Fruit fly (Drosophila melanogaster) whole organism: ENCODE measurements around the gene CG14053.

Source experiments
- CG8478 ChIP-seq: fragments of >200 bp; optimal IDR thresholded peaks from 2 replicates; lab custom pipeline; 2018; ENCODE audit warnings: inconsistent platforms
- Dll ChIP-seq: fragments of >200 bp; optimal IDR thresholded peaks from 2 replicates; lab custom pipeline; 2017
- EcR ChIP-seq, 2 experiments: fragments of >200 bp; optimal IDR thresholded peaks; 2 replicates each; lab custom pipeline; 2017; ENCODE audit warnings: missing biosample characterization in 2 of 2, missing genetic modification characterization in 2 of 2, missing genetic modification reagents in 2 of 2
- pan ChIP-seq: fragments of >200 bp; optimal IDR thresholded peaks from 2 replicates; lab custom pipeline; 2017
- psq ChIP-seq: fragments of >200 bp; optimal IDR thresholded peaks from 2 replicates; lab custom pipeline; 2017
- usp ChIP-seq: fragments of >200 bp; optimal IDR thresholded peaks from 2 replicates; lab custom pipeline; 2017; ENCODE audit warnings: missing biosample characterization, missing genetic modification characterization, mixed read lengths

Gene CG14053

dm6 chrX:2145114-2145513 is 48.6 kb downstream of the CG14053 start, which contains the start of gene Pgd:
Gene Pgd, plus strand, starts transcription at chrX:2145136.
- no peak for TF ChIP-seq CG8478 (lab: Kevin White, UChicago)
- TF ChIP-seq Dll (lab: Kevin White, UChicago): no peak
- TF ChIP-seq pan (lab: Kevin White, UChicago): no peak
- no peak for TF ChIP-seq EcR (GFP tag; optimal IDR thresholded peaks at IDR 0.05; lab: Kevin White, UChicago)

dm6 chrX:2142935-2143312 is 50.8 kb downstream of the CG14053 start:
- TF ChIP-seq psq (lab: Kevin White, UChicago) (no peak), pan (lab: Kevin White, UChicago) (no peak), EcR (GFP tag; optimal IDR thresholded peaks at IDR 0.05; lab: Kevin White, UChicago) (no peak), Dll (lab: Kevin White, UChicago) (no peak), CG8478 (lab: Kevin White, UChicago) (no peak), usp (GFP tag; lab: Kevin White, UChicago) (no peak)

- TF ChIP-seq psq (lab: Kevin White, UChicago) (no peak), Dll (lab: Kevin White, UChicago) (no peak), pan (lab: Kevin White, UChicago) (no peak), EcR (GFP tag; optimal IDR thresholded peaks at IDR 0.05; lab: Kevin White, UChicago) (no peak), usp (GFP tag; lab: Kevin White, UChicago) (no peak), CG8478 (lab: Kevin White, UChicago) (no peak)
Observed at dm6 chrX:2142275-2142934, 51.3 kb downstream of the CG14053 start.

dm6 chrX:2141854-2142216 is 51.9 kb downstream of the CG14053 start:
- TF ChIP-seq EcR (GFP tag; optimal IDR thresholded peaks at IDR 0.05; lab: Kevin White, UChicago): no peak
- TF ChIP-seq pan (lab: Kevin White, UChicago): no peak
- TF ChIP-seq Dll (lab: Kevin White, UChicago): no peak
- TF ChIP-seq CG8478 (lab: Kevin White, UChicago): no peak
- no peak for TF ChIP-seq usp (GFP tag; lab: Kevin White, UChicago)
- TF ChIP-seq psq (lab: Kevin White, UChicago): no peak
